Fruit fly (Drosophila melanogaster) whole organism, embryonic: ENCODE results near the gene dysc.

Experiments used
- ATbp ChIP-seq: fragments of 200-800 bp; sonication (Bioruptor generic); optimal IDR thresholded peaks from 2 replicates; lab custom pipeline; 2017; ENCODE audit warnings: missing biosample characterization, mild to moderate bottlenecking, missing genetic modification characterization, missing genetic modification reagents
- B-H2 ChIP-seq: fragments of 200-800 bp; sonication (Bioruptor generic); optimal IDR thresholded peaks from 2 replicates; lab custom pipeline; 2018; ENCODE audit warnings: missing biosample characterization, mild to moderate bottlenecking, missing genetic modification characterization
- BEAF-32 ChIP-seq: fragments of 200-800 bp; sonication (Bioruptor generic); optimal IDR thresholded peaks from 3 replicates; lab custom pipeline; 2017; ENCODE audit warnings: missing biosample characterization, missing genetic modification characterization, mild to moderate bottlenecking, moderate library complexity, missing genetic modification reagents
- CG10147 ChIP-seq: fragments of 200-800 bp; sonication (Bioruptor generic); optimal IDR thresholded peaks from 2 replicates; lab custom pipeline; 2019; ENCODE audit warnings: missing biosample characterization, mild to moderate bottlenecking, missing genetic modification characterization, moderate library complexity
- CG10462 ChIP-seq: fragments of 200-800 bp; sonication (Bioruptor generic); optimal IDR thresholded peaks from 2 replicates; lab custom pipeline; 2016; ENCODE audit warnings: missing biosample characterization, missing genetic modification characterization
- CG11560 ChIP-seq: fragments of 200-800 bp; sonication (Bioruptor generic); IDR thresholded peaks from 3 replicates; pipeline ENCODE4 v1.3.6; 2022; ENCODE audit warnings: missing biosample characterization, missing genetic modification characterization
- CG12104 ChIP-seq: fragments of 200-800 bp; sonication (Bioruptor generic); optimal IDR thresholded peaks from 3 replicates; lab custom pipeline; 2016; ENCODE audit warnings: missing biosample characterization, missing genetic modification characterization
- CG13296 ChIP-seq: fragments of 200-800 bp; sonication (Bioruptor generic); optimal IDR thresholded peaks from 3 replicates; lab custom pipeline; 2018; ENCODE audit warnings: missing biosample characterization, mild to moderate bottlenecking, missing genetic modification characterization
- CG17328 ChIP-seq: fragments of 200-800 bp; sonication (Bioruptor generic); IDR thresholded peaks from 2 replicates; pipeline ENCODE4 v1.3.6; 2022; ENCODE audit warnings: missing biosample characterization, missing genetic modification characterization
- CG17829 ChIP-seq: fragments of 200-800 bp; optimal IDR thresholded peaks from 2 replicates; lab custom pipeline; 2019; ENCODE audit warnings: missing biosample characterization, mild to moderate bottlenecking, missing genetic modification characterization, moderate library complexity
- CG6791 ChIP-seq: fragments of 200-800 bp; sonication (Bioruptor generic); IDR thresholded peaks from 3 replicates; pipeline ENCODE4 v1.3.6; 2022; ENCODE audit warnings: missing biosample characterization, missing genetic modification characterization; ENCODE audit not compliant: partially characterized antibody
- CG6813 ChIP-seq: fragments of 200-800 bp; sonication (Bioruptor generic); optimal IDR thresholded peaks from 2 replicates; lab custom pipeline; 2017; ENCODE audit warnings: missing biosample characterization, missing genetic modification characterization, mild to moderate bottlenecking, moderate library complexity, missing genetic modification reagents
- CG8290 ChIP-seq, 3 experiments: fragments of 200-800 bp; sonication (Bioruptor generic); optimal IDR thresholded peaks; 2 replicates each; lab custom pipeline; 2016 to 2019; ENCODE audit warnings: missing biosample characterization in 3 of 3, missing genetic modification characterization in 3 of 3, mild to moderate bottlenecking in 2 of 3, moderate library complexity in 1 of 3
- CG9215 ChIP-seq: fragments of 200-800 bp; sonication (Bioruptor generic); IDR thresholded peaks from 2 replicates; pipeline ENCODE4 v1.3.6; 2022; ENCODE audit warnings: missing biosample characterization, missing genetic modification characterization
- CG9727 ChIP-seq: fragments of 200-800 bp; sonication (Bioruptor generic); optimal IDR thresholded peaks from 3 replicates; lab custom pipeline; 2017; ENCODE audit warnings: missing biosample characterization, mild to moderate bottlenecking, missing genetic modification characterization
- Dll ChIP-seq: fragments of 200-800 bp; sonication (Bioruptor generic); IDR thresholded peaks from 4 replicates; pipeline ENCODE4 v1.3.6; 2022; ENCODE audit warnings: missing biosample characterization, missing genetic modification characterization; ENCODE audit not compliant: partially characterized antibody
- Dp ChIP-seq: fragments of 200-800 bp; sonication (Bioruptor generic); optimal IDR thresholded peaks from 2 replicates; lab custom pipeline; 2018; ENCODE audit warnings: missing biosample characterization, mild to moderate bottlenecking, missing genetic modification characterization, moderate library complexity
- Dref ChIP-seq: fragments of 200-800 bp; sonication (Bioruptor generic); IDR thresholded peaks from 2 replicates; pipeline ENCODE4 v1.3.6; 2022; ENCODE audit warnings: missing biosample characterization, missing genetic modification characterization
- HmgD ChIP-seq: fragments of 200-800 bp; sonication (Bioruptor generic); optimal IDR thresholded peaks from 3 replicates; lab custom pipeline; 2016; ENCODE audit warnings: missing biosample characterization, missing genetic modification characterization
- Meics ChIP-seq: fragments of 200-800 bp; sonication (Bioruptor generic); optimal IDR thresholded peaks from 2 replicates; lab custom pipeline; 2017; ENCODE audit warnings: missing biosample characterization, mild to moderate bottlenecking, missing genetic modification characterization
- NC2β ChIP-seq: fragments of 200-800 bp; sonication (Bioruptor generic); optimal IDR thresholded peaks from 2 replicates; lab custom pipeline; 2016; ENCODE audit warnings: missing biosample characterization, missing genetic modification characterization
- Optix ChIP-seq: fragments of 200-800 bp; sonication (Bioruptor generic); IDR thresholded peaks from 3 replicates; pipeline ENCODE4 v1.3.6; 2022; ENCODE audit warnings: missing biosample characterization, missing genetic modification characterization
- Pdp1 ChIP-seq, 2 experiments: fragments of 200-800 bp; sonication (Bioruptor generic); optimal IDR thresholded peaks; 3 replicates each; lab custom pipeline; 2016; ENCODE audit warnings: missing biosample characterization in 2 of 2, missing genetic modification characterization in 2 of 2, mild to moderate bottlenecking in 1 of 2, moderate library complexity in 1 of 2
- Spps ChIP-seq: fragments of 200-800 bp; sonication (Bioruptor generic); optimal IDR thresholded peaks from 2 replicates; lab custom pipeline; 2018; ENCODE audit warnings: missing biosample characterization, mild to moderate bottlenecking, missing genetic modification characterization
- Ssrp ChIP-seq: fragments of 200-800 bp; sonication (Bioruptor generic); optimal IDR thresholded peaks from 2 replicates; lab custom pipeline; 2018; ENCODE audit warnings: missing biosample characterization, mild to moderate bottlenecking, missing genetic modification characterization, moderate library complexity
- Tbp ChIP-seq: fragments of >200 bp; optimal IDR thresholded peaks from 2 replicates; lab custom pipeline; 2018; ENCODE audit warnings: missing biosample characterization, missing genetic modification characterization
- Vsx1 ChIP-seq: fragments of 200-800 bp; sonication (Bioruptor generic); optimal IDR thresholded peaks from 2 replicates; lab custom pipeline; 2017; ENCODE audit warnings: missing biosample characterization, mild to moderate bottlenecking, missing genetic modification characterization, missing genetic modification reagents
- YL-1 ChIP-seq: fragments of 200-800 bp; sonication (Bioruptor generic); optimal IDR thresholded peaks from 3 replicates; lab custom pipeline; 2017; ENCODE audit warnings: missing biosample characterization, mild to moderate bottlenecking, missing genetic modification characterization
- ash1 ChIP-seq: fragments of 200-800 bp; sonication (Bioruptor generic); optimal IDR thresholded peaks from 2 replicates; lab custom pipeline; 2018; ENCODE audit warnings: missing biosample characterization, mild to moderate bottlenecking, missing genetic modification characterization
- ato ChIP-seq: fragments of 200-800 bp; sonication (Bioruptor generic); IDR thresholded peaks from 2 replicates; pipeline ENCODE4 v1.3.6; 2022; ENCODE audit warnings: missing biosample characterization, missing genetic modification characterization; ENCODE audit not compliant: partially characterized antibody
- bab2 ChIP-seq: fragments of 200-800 bp; sonication (Bioruptor generic); optimal IDR thresholded peaks from 2 replicates; lab custom pipeline; 2016; ENCODE audit warnings: missing biosample characterization, missing genetic modification characterization
- bowl ChIP-seq: fragments of 200-800 bp; sonication (Bioruptor generic); IDR thresholded peaks from 2 replicates; pipeline ENCODE4 v1.3.6; 2022; ENCODE audit warnings: missing biosample characterization, missing genetic modification characterization
- cwo ChIP-seq: fragments of 200-800 bp; sonication (Bioruptor generic); optimal IDR thresholded peaks from 3 replicates; lab custom pipeline; 2017; ENCODE audit warnings: missing biosample characterization, missing genetic modification characterization, mild to moderate bottlenecking, moderate library complexity, missing genetic modification reagents
- ewg ChIP-seq: fragments of 200-800 bp; sonication (Bioruptor generic); optimal IDR thresholded peaks from 3 replicates; lab custom pipeline; 2017; ENCODE audit warnings: mild to moderate bottlenecking, missing biosample characterization, missing genetic modification reagents, missing genetic modification characterization
- fd102C ChIP-seq: fragments of 200-800 bp; sonication (Bioruptor generic); optimal IDR thresholded peaks from 2 replicates; lab custom pipeline; 2018; ENCODE audit warnings: missing biosample characterization, mild to moderate bottlenecking, missing genetic modification characterization, moderate library complexity
- hb ChIP-seq: fragments of 200-800 bp; sonication (Bioruptor generic); IDR thresholded peaks from 3 replicates; pipeline ENCODE4 v1.3.6; 2022; ENCODE audit warnings: missing biosample characterization, missing genetic modification characterization; ENCODE audit not compliant: partially characterized antibody
- insv ChIP-seq, 2 experiments: fragments of 200-800 bp; sonication (Bioruptor generic); optimal IDR thresholded peaks; 3 replicates each; lab custom pipeline; 2016 to 2018; ENCODE audit warnings: missing biosample characterization in 2 of 2, missing genetic modification characterization in 2 of 2
- lmd ChIP-seq: fragments of 200-800 bp; sonication (Bioruptor generic); IDR thresholded peaks from 2 replicates; pipeline ENCODE4 v1.3.6; 2022; ENCODE audit warnings: missing biosample characterization, missing genetic modification characterization
- lov ChIP-seq, 2 experiments: fragments of 200-800 bp in 1 of 2; fragments of >200 bp in 1 of 2; sonication (Bioruptor generic) in 1 of 2; IDR thresholded peaks in 1 of 2; optimal IDR thresholded peaks in 1 of 2; 2 replicates in 1 of 2; 3 replicates in 1 of 2; pipeline versions ENCODE4 v1.3.6 to Lab custom; 2017 to 2022; ENCODE audit warnings: missing biosample characterization in 1 of 2, missing genetic modification characterization in 1 of 2
- sd ChIP-seq: fragments of 200-800 bp; sonication (Bioruptor generic); optimal IDR thresholded peaks from 3 replicates; lab custom pipeline; 2018; ENCODE audit warnings: missing biosample characterization, mild to moderate bottlenecking, missing genetic modification characterization, moderate library complexity
- sim ChIP-seq: fragments of 200-800 bp; sonication (Bioruptor generic); IDR thresholded peaks from 2 replicates; pipeline ENCODE4 v1.3.6; 2022; ENCODE audit warnings: missing biosample characterization, missing genetic modification characterization
- sima ChIP-seq: fragments of 200-800 bp; sonication (Bioruptor generic); optimal IDR thresholded peaks from 2 replicates; lab custom pipeline; 2016; ENCODE audit warnings: missing biosample characterization, missing genetic modification characterization
- tll ChIP-seq, 2 experiments: fragments of 200-800 bp in 1 of 2; fragments of >200 bp in 1 of 2; sonication (Bioruptor generic) in 1 of 2; optimal IDR thresholded peaks; 2 replicates each; lab custom pipeline; 2017 to 2019; ENCODE audit warnings: missing biosample characterization in 2 of 2, missing genetic modification characterization in 2 of 2, mild to moderate bottlenecking in 1 of 2, moderate library complexity in 1 of 2
- vnd ChIP-seq: fragments of 200-800 bp; sonication (Bioruptor generic); IDR thresholded peaks from 3 replicates; pipeline ENCODE4 v1.3.6; 2022; ENCODE audit warnings: missing biosample characterization, missing genetic modification characterization; ENCODE audit not compliant: partially characterized antibody
- yki ChIP-seq: fragments of >200 bp; optimal IDR thresholded peaks from 3 replicates; lab custom pipeline; 2018
- z ChIP-seq: fragments of 200-800 bp; sonication (Bioruptor generic); IDR thresholded peaks from 3 replicates; pipeline ENCODE4 v1.3.6; 2022; ENCODE audit warnings: missing biosample characterization, missing genetic modification characterization

dysc gene

DNA sequence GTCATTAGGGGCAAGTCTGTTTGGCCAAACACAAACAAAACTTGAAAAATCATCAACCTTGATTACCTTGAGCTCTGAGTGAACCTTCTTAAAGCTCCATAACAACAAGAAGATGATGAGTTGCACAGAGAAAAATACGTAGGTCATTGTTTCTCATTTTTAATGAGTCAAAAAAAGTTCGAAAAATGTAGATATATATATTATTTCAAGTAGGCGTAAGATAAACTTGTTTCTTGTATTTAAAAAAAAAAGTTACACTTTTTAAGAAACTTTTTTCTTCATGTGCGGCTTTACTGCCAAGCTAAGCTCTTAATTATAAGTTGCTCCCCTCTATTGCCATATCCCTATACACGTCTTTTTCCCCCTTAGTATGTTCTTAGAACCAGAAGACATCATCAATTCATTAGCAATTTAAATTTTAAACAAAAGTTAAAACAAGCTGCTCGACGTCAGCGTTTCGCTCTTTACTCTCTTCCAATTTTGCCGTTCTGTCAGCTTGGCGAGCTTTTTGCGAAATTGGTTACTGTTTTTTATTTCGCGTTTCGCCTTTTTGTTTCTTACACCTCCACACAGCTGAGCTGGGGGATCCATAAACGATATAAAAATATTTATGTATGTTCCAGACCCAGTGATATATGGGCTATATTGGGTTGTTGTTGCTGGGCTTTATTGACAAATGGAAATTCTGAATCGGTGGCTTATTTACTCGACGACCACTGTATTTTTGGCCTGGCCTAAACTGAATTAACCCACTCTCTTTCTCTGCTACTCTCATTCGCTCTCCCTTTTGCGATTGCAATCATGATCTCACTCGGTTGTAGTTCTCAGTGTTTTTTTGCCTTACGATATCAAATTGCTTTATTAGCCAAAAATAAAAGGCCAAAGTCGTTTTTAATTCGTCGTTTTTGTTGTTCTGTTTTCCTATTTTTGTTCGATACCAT lies 20.6 kb upstream of the dysc start (continued):
- no peak for TF ChIP-seq sima
- peak; percentile 56 for TF ChIP-seq CG12104 (GFP tag; lab: Kevin White, UChicago)
- TF ChIP-seq NC2β (GFP tag; lab: Kevin White, UChicago) = no peak
- no peak for TF ChIP-seq HmgD (GFP tag; lab: Kevin White, UChicago)
- peak; percentile 50 for TF ChIP-seq CG10147 (GFP tag; lab: Kevin White, UChicago)
- no peak for TF ChIP-seq lov (optimal IDR thresholded peaks at IDR 0.05; lab: Kevin White, UChicago)
- TF ChIP-seq lov (GFP tag; IDR thresholded peaks at IDR 0.05; lab: Robert Waterston, UW) = no peak
- peak; percentile 67; the same call in 1 of the 2 replicates for TF ChIP-seq sim
- no peak for TF ChIP-seq hb
- TF ChIP-seq ato = no peak
- TF ChIP-seq z = no peak
- TF ChIP-seq bab2 (GFP tag; lab: Kevin White, UChicago) = no peak
- no peak for TF ChIP-seq tll (GFP tag; optimal IDR thresholded peaks at IDR 0.05; lab: Kevin White, UChicago)
- TF ChIP-seq Pdp1 (GFP tag; optimal IDR thresholded peaks at IDR 0.05; lab: Kevin White, UChicago) = peak; percentile 38
- TF ChIP-seq Dref = no peak
- TF ChIP-seq CG8290 (GFP tag; optimal IDR thresholded peaks at IDR 0.05; lab: Kevin White, UChicago) = no peak
- TF ChIP-seq CG8290 (tag; optimal IDR thresholded peaks at IDR 0.05; lab: Kevin White, UChicago) = no peak
- TF ChIP-seq ATbp (GFP tag; lab: Kevin White, UChicago) = no peak
- no peak for TF ChIP-seq B-H2 (GFP tag; lab: Kevin White, UChicago)
- TF ChIP-seq Dll (GFP tag; lab: Robert Waterston, UW) = no peak
- TF ChIP-seq CG17328 (GFP tag; lab: Robert Waterston, UW) = peak; percentile 35; the same call in 1 of the 2 replicates
- peak; percentile 4 for TF ChIP-seq Vsx1 (GFP tag; lab: Kevin White, UChicago)
- peak; percentile 79; the same call in 1 of the 2 replicates for TF ChIP-seq lmd (GFP tag; lab: Robert Waterston, UW)
- no peak for TF ChIP-seq yki (lab: Kevin White, UChicago)
- no peak for TF ChIP-seq Dp (GFP tag; lab: Kevin White, UChicago)
- TF ChIP-seq ash1 = no peak
- no peak for TF ChIP-seq vnd (GFP tag; lab: Robert Waterston, UW)
- TF ChIP-seq CG17829 (tag; lab: Kevin White, UChicago) = peak; percentile 61
- TF ChIP-seq bowl = no peak
- no peak for TF ChIP-seq ewg (GFP tag; lab: Kevin White, UChicago)
- TF ChIP-seq insv (GFP tag; optimal IDR thresholded peaks at IDR 0.05; lab: Kevin White, UChicago) = no peak
- TF ChIP-seq Optix (GFP tag; lab: Robert Waterston, UW) = no peak
- peak; percentile 28 for TF ChIP-seq Ssrp
- TF ChIP-seq sd (tag; lab: Kevin White, UChicago) = no peak
- no peak for TF ChIP-seq CG10462
- TF ChIP-seq CG6791 (GFP tag; lab: Robert Waterston, UW) = no peak
- peak; percentile 71 for TF ChIP-seq CG9215 (GFP tag; lab: Robert Waterston, UW)
- TF ChIP-seq YL-1 (GFP tag; lab: Kevin White, UChicago) = no peak
- TF ChIP-seq CG11560 (tag; lab: Robert Waterston, UW) = peak; percentile 64; the same call in 2 of the 3 replicates
- no peak for TF ChIP-seq BEAF-32 (GFP tag; lab: Kevin White, UChicago)
- peak; percentile 5 for TF ChIP-seq CG6813 (GFP tag; lab: Kevin White, UChicago)
- no peak for TF ChIP-seq CG13296 (GFP tag; lab: Kevin White, UChicago)
- TF ChIP-seq Meics (GFP tag; lab: Kevin White, UChicago) = peak; percentile 70
- TF ChIP-seq Tbp (GFP tag; lab: Kevin White, UChicago) = no peak
- peak; percentile 46 for TF ChIP-seq Spps (tag; lab: Kevin White, UChicago)
- TF ChIP-seq CG9727 (GFP tag; lab: Kevin White, UChicago) = peak; percentile 73
- TF ChIP-seq fd102C (GFP tag; lab: Kevin White, UChicago) = no peak
- TF ChIP-seq cwo (GFP tag; lab: Kevin White, UChicago) = peak; percentile 47
